Fruit fly (Drosophila melanogaster) whole organism, prepupa: ENCODE measurements around the gene Grl36b.

ENCODE experiments used
- CG11902 ChIP-seq: fragments of 200-800 bp; sonication (Bioruptor generic); optimal IDR thresholded peaks from 3 replicates; lab custom pipeline; 2016; ENCODE audit warnings: missing biosample characterization, missing genetic modification characterization
- CG4318 ChIP-seq: fragments of 200-800 bp; sonication (Bioruptor generic); optimal IDR thresholded peaks from 3 replicates; lab custom pipeline; 2017; ENCODE audit warnings: missing biosample characterization, mild to moderate bottlenecking, missing genetic modification characterization
- Hr39 ChIP-seq: fragments of 200-800 bp; sonication (Bioruptor generic); optimal IDR thresholded peaks from 2 replicates; lab custom pipeline; 2016; ENCODE audit warnings: missing biosample characterization, missing genetic modification characterization
- Sox15 ChIP-seq: fragments of 200-800 bp; sonication (Bioruptor generic); optimal IDR thresholded peaks from 3 replicates; lab custom pipeline; 2016; ENCODE audit warnings: missing biosample characterization, missing genetic modification characterization
- spab ChIP-seq: fragments of 200-800 bp; sonication (Bioruptor generic); optimal IDR thresholded peaks from 2 replicates; lab custom pipeline; 2017; ENCODE audit warnings: missing biosample characterization, mild to moderate bottlenecking, missing genetic modification characterization, missing genetic modification reagents

dm6 chr2L:18151134-18151825, 25.7 kb upstream of the Grl36b start:
- TF ChIP-seq CG11902 (peak; percentile 55), Sox15 (peak; percentile 28), CG4318 (GFP tag; lab: Kevin White, UChicago) (peak; percentile 49), spab (GFP tag; lab: Kevin White, UChicago) (peak; percentile 21), Hr39 (peak; percentile 84)
